ENCODE assay signal across 4 worm cellular contexts in the genomic region with DNA sequence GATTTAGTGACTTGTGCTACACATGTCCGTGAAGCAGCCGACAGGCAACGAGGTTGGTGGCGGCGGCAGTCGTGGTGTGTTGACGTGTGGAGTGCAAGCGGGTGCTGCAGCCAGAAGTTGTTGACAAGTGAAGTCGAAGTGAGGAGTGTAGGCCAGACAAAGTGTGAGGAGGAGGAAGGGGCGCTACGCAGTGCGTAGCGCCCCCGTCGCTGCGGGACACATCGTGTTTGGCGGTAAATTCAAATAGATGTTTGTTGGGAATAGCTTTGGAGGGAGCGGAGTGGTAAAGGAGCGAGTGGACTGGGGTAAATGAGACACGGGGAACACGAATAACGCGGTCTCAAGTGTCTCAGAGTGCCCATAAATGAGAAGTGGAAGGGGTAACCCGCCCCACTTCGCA.
TF ChIP-seq lines count a peak whose summit lies in the region.

No protein-coding gene starts in this region.

TF ChIP-seq in whole organism, L4 larva, 104 proteins besides CTCF, POLR2A, EP300 and RAD21:
- 0 out of 2 replicates have a peak, but pooled peaks have one; percentile 32 for TF ChIP-seq set-16 (GFP tag; IDR thresholded peaks at IDR 0.05; lab: Robert Waterston, UW)
- TF ChIP-seq zfp-3 (GFP tag; conservative IDR thresholded peaks at IDR 0.05; lab: Robert Waterston, UW) = no peak
- TF ChIP-seq aha-1 (tag; lab: Kevin White, UChicago) = peak; percentile 62

TF ChIP-seq in whole organism, late embryonic, 69 proteins besides CTCF, POLR2A, EP300 and RAD21:
- no peak for TF ChIP-seq pros-1 (tag; optimal IDR thresholded peaks at IDR 0.05; lab: Kevin White, UChicago)
- peak; percentile 5 for TF ChIP-seq elt-4 (tag; optimal IDR thresholded peaks at IDR 0.05; lab: Kevin White, UChicago)

TF ChIP-seq in whole organism, midembryonic, 9 proteins besides CTCF, POLR2A, EP300 and RAD21:
- TF ChIP-seq cog-1 (tag; optimal IDR thresholded peaks at IDR 0.05; lab: Kevin White, UChicago) = no peak
- no peak for TF ChIP-seq T22C8.4 (GFP tag; IDR thresholded peaks at IDR 0.05; lab: Robert Waterston, UW)
- TF ChIP-seq ztf-23 (GFP tag; IDR thresholded peaks at IDR 0.05; lab: Robert Waterston, UW) = peak; percentile 98

TF ChIP-seq in whole organism, young adult, 124 proteins besides CTCF, POLR2A, EP300 and RAD21:
- no peak for TF ChIP-seq rec-8 (tag; optimal IDR thresholded peaks at IDR 0.05; lab: Kevin White, UChicago)
- TF ChIP-seq Y95B8A.8 (GFP tag; IDR thresholded peaks at IDR 0.05; lab: Robert Waterston, UW) = no peak
- TF ChIP-seq nhr-90 (tag; optimal IDR thresholded peaks at IDR 0.05; lab: Kevin White, UChicago) = no peak
- TF ChIP-seq lir-1 (GFP tag; conservative IDR thresholded peaks at IDR 0.05; lab: Robert Waterston, UW) = no peak
- TF ChIP-seq zfh-2 (GFP tag; conservative IDR thresholded peaks at IDR 0.05; lab: Robert Waterston, UW) = 0 out of 2 replicates have a peak, but pooled peaks have one; percentile 44
- TF ChIP-seq dpff-1 (tag; optimal IDR thresholded peaks at IDR 0.05; lab: Kevin White, UChicago) = no peak
- TF ChIP-seq F37B4.10 (GFP tag; IDR thresholded peaks at IDR 0.05; lab: Robert Waterston, UW) = 0 out of 2 replicates have a peak, but pooled peaks have one; percentile 47
